Worm (Caenorhabditis elegans): ENCODE data around the gene srlf-33.

srlf-33 gene

ce11 chrIV:11916907-11917306, 8.3 kb downstream of the srlf-33 start, which contains the start of gene ZK822.10:
Gene ZK822.10, plus strand, starts transcription at chrIV:11917137.
- peak; percentile 35 for TF ChIP-seq sma-9 (GFP tag; optimal IDR thresholded peaks at IDR 0.05)
- TF ChIP-seq sma-9 (tag; optimal IDR thresholded peaks at IDR 0.05) = no peak
- peak; percentile 9 for TF ChIP-seq nhr-129 (tag; optimal IDR thresholded peaks at IDR 0.05)
- TF ChIP-seq F13H6.1 (tag; optimal IDR thresholded peaks at IDR 0.05) = peak; percentile 49
- no peak for TF ChIP-seq alr-1 (tag; optimal IDR thresholded peaks at IDR 0.05)
- TF ChIP-seq fos-1 (tag; optimal IDR thresholded peaks at IDR 0.05) = peak; percentile 12
- no peak for TF ChIP-seq sma-3 (GFP tag; optimal IDR thresholded peaks at IDR 0.05)

- TF ChIP-seq peb-1 (tag; optimal IDR thresholded peaks at IDR 0.05) (no peak), nhr-77 (tag; optimal IDR thresholded peaks at IDR 0.05) (no peak), blmp-1 (tag; optimal IDR thresholded peaks at IDR 0.05; ENCODE audit: insufficient read depth) (no peak), crh-2 (tag; optimal IDR thresholded peaks at IDR 0.05) (peak; percentile 3), mab-5 (tag; optimal IDR thresholded peaks at IDR 0.05) (no peak), ZK546.5 (tag; optimal IDR thresholded peaks at IDR 0.05) (no peak), nhr-21 (tag; optimal IDR thresholded peaks at IDR 0.05) (peak; percentile 31), ama-1 (optimal IDR thresholded peaks at IDR 0.05) (no peak), mdl-1 (tag; optimal IDR thresholded peaks at IDR 0.05) (peak in 1 of 2 experiments; percentile 2), egl-27 (tag; optimal IDR thresholded peaks at IDR 0.05) (no peak), sma-9 (GFP tag; optimal IDR thresholded peaks at IDR 0.05) (peak; percentile 31), sma-9 (tag; optimal IDR thresholded peaks at IDR 0.05) (peak; percentile 14), lsy-2 (tag; optimal IDR thresholded peaks at IDR 0.05) (no peak), fos-1 (tag; optimal IDR thresholded peaks at IDR 0.05) (peak; percentile 11), dmd-4 (tag; optimal IDR thresholded peaks at IDR 0.05) (no peak), ztf-4 (tag; optimal IDR thresholded peaks at IDR 0.05) (no peak), nhr-23 (tag; optimal IDR thresholded peaks at IDR 0.05) (no peak), elt-1 (tag; optimal IDR thresholded peaks at IDR 0.05) (no peak), sma-3 (GFP tag; optimal IDR thresholded peaks at IDR 0.05) (no peak), elt-3 (tag; optimal IDR thresholded peaks at IDR 0.05) (no peak), nhr-129 (tag; optimal IDR thresholded peaks at IDR 0.05) (no peak), nhr-25 (tag; optimal IDR thresholded peaks at IDR 0.05) (no peak), skn-1 (tag; optimal IDR thresholded peaks at IDR 0.05) (no peak), nhr-11 (tag; optimal IDR thresholded peaks at IDR 0.05) (no peak), lin-39 (tag; optimal IDR thresholded peaks at IDR 0.05) (no peak), unc-39 (tag; optimal IDR thresholded peaks at IDR 0.05) (no peak), gmeb-1 (tag; optimal IDR thresholded peaks at IDR 0.05) (no peak)
Measured at ce11 chrIV:11915768-11916453, 9.3 kb downstream of the srlf-33 start, which contains the start of gene ZK822.9. Gene ZK822.9, plus strand, starts transcription at chrIV:11915947.

- TF ChIP-seq elt-1 (tag; optimal IDR thresholded peaks at IDR 0.05) (no peak), lsy-2 (tag; optimal IDR thresholded peaks at IDR 0.05) (peak in 1 of 2 experiments; percentile 14), peb-1 (tag; optimal IDR thresholded peaks at IDR 0.05) (no peak), sem-4 (tag; optimal IDR thresholded peaks at IDR 0.05) (no peak), sma-3 (GFP tag; optimal IDR thresholded peaks at IDR 0.05) (peak; percentile 36), skn-1 (tag; optimal IDR thresholded peaks at IDR 0.05) (no peak), nhr-10 (tag; optimal IDR thresholded peaks at IDR 0.05) (no peak), nhr-6 (tag; optimal IDR thresholded peaks at IDR 0.05) (no peak), egl-27 (tag; optimal IDR thresholded peaks at IDR 0.05) (no peak), dmd-4 (tag; optimal IDR thresholded peaks at IDR 0.05) (no peak), ZK546.5 (tag; optimal IDR thresholded peaks at IDR 0.05) (no peak), nhr-25 (tag; optimal IDR thresholded peaks at IDR 0.05) (peak; percentile 3), fos-1 (tag; optimal IDR thresholded peaks at IDR 0.05) (peak; percentile 65), blmp-1 (tag; optimal IDR thresholded peaks at IDR 0.05; ENCODE audit: insufficient read depth) (no peak), unc-62 (GFP tag; optimal IDR thresholded peaks at IDR 0.05) (no peak), crh-2 (tag; optimal IDR thresholded peaks at IDR 0.05) (peak; percentile 45), ceh-16 (tag; optimal IDR thresholded peaks at IDR 0.05) (no peak), gmeb-1 (tag; optimal IDR thresholded peaks at IDR 0.05) (peak; percentile 24), ztf-1 (GFP tag; conservative IDR thresholded peaks at IDR 0.05) (no peak), elt-3 (tag; optimal IDR thresholded peaks at IDR 0.05) (no peak), sma-9 (GFP tag; optimal IDR thresholded peaks at IDR 0.05) (peak; percentile 72), sma-9 (tag; optimal IDR thresholded peaks at IDR 0.05) (no peak), F13H6.1 (tag; optimal IDR thresholded peaks at IDR 0.05) (peak; percentile 17), Y55F3AM.14 (GFP tag; optimal IDR thresholded peaks at IDR 0.05) (no peak), lin-11 (tag; optimal IDR thresholded peaks at IDR 0.05) (no peak), nhr-77 (tag; optimal IDR thresholded peaks at IDR 0.05) (no peak), nhr-11 (tag; optimal IDR thresholded peaks at IDR 0.05) (no peak), nhr-237 (tag; optimal IDR thresholded peaks at IDR 0.05) (no peak), mbf-1 (tag; optimal IDR thresholded peaks at IDR 0.05) (no peak), aly-2 (tag; optimal IDR thresholded peaks at IDR 0.05) (no peak), nhr-21 (tag; optimal IDR thresholded peaks at IDR 0.05) (peak; percentile 53), mab-5 (tag; optimal IDR thresholded peaks at IDR 0.05) (no peak), mdl-1 (tag; optimal IDR thresholded peaks at IDR 0.05) (no peak), nhr-12 (tag; optimal IDR thresholded peaks at IDR 0.05) (no peak), unc-39 (tag; optimal IDR thresholded peaks at IDR 0.05) (no peak)
Measured at ce11 chrIV:11914837-11915737, 10.2 kb downstream of the srlf-33 start, which contains the start of gene fat-6. Gene fat-6, minus strand, starts transcription at chrIV:11915687.
